Fruit fly (Drosophila melanogaster): ENCODE measurements around the gene CG4836.

Gene CG4836

DNA sequence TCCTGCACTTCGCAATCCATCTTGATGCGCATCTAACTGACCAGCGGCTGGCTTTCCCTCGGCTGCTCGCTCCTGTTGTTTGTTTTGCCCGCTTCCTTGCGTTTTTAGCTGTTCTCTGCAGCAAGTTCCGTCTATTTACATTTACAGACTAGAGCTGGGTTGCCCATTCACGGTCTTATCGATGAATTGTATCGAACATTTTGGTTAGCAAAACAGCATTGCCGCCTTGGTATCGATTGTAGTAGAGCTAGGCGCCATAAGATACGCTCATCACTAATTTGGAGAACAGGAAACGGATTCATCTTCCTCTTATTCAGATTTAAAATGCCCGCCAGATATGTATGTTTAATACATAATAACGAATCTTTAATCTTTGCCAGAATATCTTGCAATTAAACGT lies 22.2 kb downstream of the CG4836 start, which contains the start of gene Regnase-1 (continued):
- TF ChIP-seq B-H2 (GFP tag; optimal IDR thresholded peaks at IDR 0.05) (peak; percentile 96), sob (GFP tag; IDR thresholded peaks at IDR 0.05) (peak; percentile 95), Hmr (GFP tag; optimal IDR thresholded peaks at IDR 0.05) (peak; percentile 97), Meics (GFP tag; optimal IDR thresholded peaks at IDR 0.05) (peak; percentile 95), CG32772 (GFP tag; IDR thresholded peaks at IDR 0.05) (peak; percentile 65; the same call in 1 of the 2 replicates), org-1 (GFP tag; optimal IDR thresholded peaks at IDR 0.05) (peak; percentile 83), ERR (GFP tag; optimal IDR thresholded peaks at IDR 0.05) (peak; percentile 76), Neu2 (GFP tag; optimal IDR thresholded peaks at IDR 0.05; ENCODE audit: borderline replicate concordance) (peak; percentile 62), sqz (GFP tag; optimal IDR thresholded peaks at IDR 0.05) (peak; percentile 92), Fer3 (tag; optimal IDR thresholded peaks at IDR 0.05) (peak; percentile 96), Xbp1 (GFP tag; optimal IDR thresholded peaks at IDR 0.05) (peak; percentile 86), Hr78 (GFP tag; optimal IDR thresholded peaks at IDR 0.05) (no peak), Fer1 (GFP tag; optimal IDR thresholded peaks at IDR 0.05) (peak; percentile 96), BEAF-32 (GFP tag; optimal IDR thresholded peaks at IDR 0.05) (peak; percentile 96), Dip2 (GFP tag; IDR thresholded peaks at IDR 0.05) (no peak), sima (GFP tag; optimal IDR thresholded peaks at IDR 0.05) (peak; percentile 77), CG2129 (GFP tag; IDR thresholded peaks at IDR 0.05; ENCODE audit: partially characterized antibody) (peak; percentile 88), CG11247 (GFP tag; IDR thresholded peaks at IDR 0.05) (peak; percentile 88), dmrt99B (tag; optimal IDR thresholded peaks at IDR 0.05) (peak; percentile 85), hb (GFP tag; IDR thresholded peaks at IDR 0.05; ENCODE audit: partially characterized antibody) (peak; percentile 93), CG8478 (optimal IDR thresholded peaks at IDR 0.05) (no peak), CG30431 (GFP tag; optimal IDR thresholded peaks at IDR 0.05) (peak; percentile 54), gro (GFP tag; optimal IDR thresholded peaks at IDR 0.05) (peak; percentile 93), grau (tag; optimal IDR thresholded peaks at IDR 0.05) (peak; percentile 85), zen2 (GFP tag; IDR thresholded peaks at IDR 0.05; ENCODE audit: partially characterized antibody) (peak; percentile 95), ab (GFP tag; optimal IDR thresholded peaks at IDR 0.05) (no peak), rib (GFP tag; IDR thresholded peaks at IDR 0.05) (peak; percentile 50; the same call in 1 of the 2 replicates), bsh (GFP tag; optimal IDR thresholded peaks at IDR 0.05) (peak in 1 of 2 experiments; percentile 90), CG7271 (tag; optimal IDR thresholded peaks at IDR 0.05) (peak; percentile 98), B-H1 (GFP tag; IDR thresholded peaks at IDR 0.05) (peak; percentile 83), CG13296 (GFP tag; optimal IDR thresholded peaks at IDR 0.05) (peak; percentile 96), dati (GFP tag; IDR thresholded peaks at IDR 0.05) (peak; percentile 80), otp (GFP tag; IDR thresholded peaks at IDR 0.05) (peak; percentile 95), h (optimal IDR thresholded peaks at IDR 0.05) (no peak), kah (GFP tag; optimal IDR thresholded peaks at IDR 0.05) (peak; percentile 96), CG17328 (GFP tag; IDR thresholded peaks at IDR 0.05) (peak; percentile 95), chinmo (GFP tag; IDR thresholded peaks at IDR 0.05; ENCODE audit: partially characterized antibody) (peak; percentile 95), wor (GFP tag; IDR thresholded peaks at IDR 0.05) (peak; percentile 55), esg (GFP tag; conservative IDR thresholded peaks at IDR 0.05) (0 out of 2 replicates have a peak, but pooled peaks have one; percentile 15), mirr (GFP tag; optimal IDR thresholded peaks at IDR 0.05) (peak; percentile 97), CG18262 (tag; optimal IDR thresholded peaks at IDR 0.05) (peak; percentile 87), wek (GFP tag; optimal IDR thresholded peaks at IDR 0.05) (peak; percentile 92), al (GFP tag; IDR thresholded peaks at IDR 0.05) (peak; percentile 72), Atf-2 (GFP tag; optimal IDR thresholded peaks at IDR 0.05) (peak; percentile 79), lab (GFP tag; optimal IDR thresholded peaks at IDR 0.05) (peak; percentile 98), CG14050 (GFP tag; IDR thresholded peaks at IDR 0.05) (peak; percentile 65; the same call in 2 of the 3 replicates), ranshi (GFP tag; IDR thresholded peaks at IDR 0.05) (peak; percentile 76; the same call in 1 of the 2 replicates), slbo (GFP tag; IDR thresholded peaks at IDR 0.05) (peak; percentile 79), CG9437 (GFP tag; optimal IDR thresholded peaks at IDR 0.05) (peak; percentile 84), p53 (GFP tag; optimal IDR thresholded peaks at IDR 0.05) (peak; percentile 91), NFAT (GFP tag; IDR thresholded peaks at IDR 0.05) (peak; percentile 89)
